1 fruit fly cellular context compared by ENCODE assay signal in the genomic region with DNA sequence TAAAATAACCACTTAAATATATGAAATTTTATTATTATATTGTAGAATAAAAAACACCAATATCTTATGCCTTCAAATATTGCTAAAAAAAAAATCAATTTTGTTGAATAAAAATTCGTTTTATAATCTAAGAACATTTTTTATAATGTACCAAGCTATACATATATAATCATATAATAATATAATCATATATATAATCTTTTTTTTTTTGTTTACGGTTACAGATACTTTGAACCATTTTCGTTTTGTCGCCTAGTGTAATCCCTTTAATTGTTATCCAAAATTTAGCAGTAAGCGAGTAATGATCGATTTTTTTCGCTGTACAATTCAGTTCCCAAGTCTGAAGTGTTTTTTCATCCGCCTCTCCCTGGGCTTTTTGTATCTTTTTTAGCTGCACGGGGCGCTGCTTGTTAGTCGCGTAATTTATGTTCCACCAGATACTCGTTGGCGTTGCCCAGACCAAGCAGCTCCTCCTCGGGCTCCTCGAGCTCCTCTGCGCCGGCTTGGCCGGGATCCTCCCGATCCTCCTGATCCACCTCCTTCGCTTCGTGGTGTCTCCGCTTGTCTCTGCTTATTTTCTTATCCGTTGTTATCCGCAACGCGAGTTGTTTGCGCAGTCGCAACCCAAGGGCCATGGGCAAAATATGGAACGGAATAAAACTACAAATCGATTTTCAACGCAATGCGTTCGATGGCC.
A peak's percentile ranks its signal among the peaks of the same experiment; 100 is the strongest.
TF ChIP-seq lines count a peak whose summit lies in the region.

No protein-coding gene starts in this region.

TF ChIP-seq in whole organism, prepupa, 60 proteins besides CTCF, POLR2A, EP300 and RAD21 (continued from another document):
- no peak for TF ChIP-seq fkh (GFP tag; optimal IDR thresholded peaks at IDR 0.05; lab: Kevin White, UChicago)
- TF ChIP-seq CG8119 (GFP tag; IDR thresholded peaks at IDR 0.05; lab: Robert Waterston, UW), result no peak
- TF ChIP-seq Ets21C (GFP tag; optimal IDR thresholded peaks at IDR 0.05; lab: Kevin White, UChicago), result no peak
- TF ChIP-seq CG6276 (GFP tag; optimal IDR thresholded peaks at IDR 0.05; lab: Kevin White, UChicago), result no peak
- TF ChIP-seq CG9139 (GFP tag; optimal IDR thresholded peaks at IDR 0.05; lab: Kevin White, UChicago), result no peak
- TF ChIP-seq OdsH (GFP tag; optimal IDR thresholded peaks at IDR 0.05; lab: Kevin White, UChicago), result no peak
- TF ChIP-seq fd85E (GFP tag; optimal IDR thresholded peaks at IDR 0.05; lab: Kevin White, UChicago), result no peak
- TF ChIP-seq CG10631 (GFP tag; optimal IDR thresholded peaks at IDR 0.05; lab: Kevin White, UChicago), result peak; percentile 46
- TF ChIP-seq CG1621 (tag; optimal IDR thresholded peaks at IDR 0.05; lab: Kevin White, UChicago), result peak; percentile 67
- TF ChIP-seq CG7368 (GFP tag; optimal IDR thresholded peaks at IDR 0.05; lab: Kevin White, UChicago), result no peak
- TF ChIP-seq Eip78C (GFP tag; lab: Kevin White, UChicago), result peak; percentile 37
- TF ChIP-seq dac (GFP tag; optimal IDR thresholded peaks at IDR 0.05; lab: Kevin White, UChicago), result no peak
- TF ChIP-seq svp (GFP tag; lab: Kevin White, UChicago), result peak; percentile 64
- TF ChIP-seq cyc (GFP tag; optimal IDR thresholded peaks at IDR 0.05; lab: Kevin White, UChicago), result no peak
- no peak for TF ChIP-seq CG16779 (tag; optimal IDR thresholded peaks at IDR 0.05; lab: Kevin White, UChicago)
- TF ChIP-seq Smox (GFP tag; optimal IDR thresholded peaks at IDR 0.05; lab: Kevin White, UChicago), result no peak
- peak; percentile 9 for TF ChIP-seq CG6808 (GFP tag; optimal IDR thresholded peaks at IDR 0.05; lab: Kevin White, UChicago)
- TF ChIP-seq salr (GFP tag; optimal IDR thresholded peaks at IDR 0.05; lab: Kevin White, UChicago), result peak in 1 of 2 experiments; percentile 16
- TF ChIP-seq CG32006 (GFP tag; optimal IDR thresholded peaks at IDR 0.05; lab: Kevin White, UChicago), result no peak
- no peak for TF ChIP-seq CG10669 (GFP tag; optimal IDR thresholded peaks at IDR 0.05; lab: Kevin White, UChicago)
- peak; percentile 55 for TF ChIP-seq CG3032 (tag; optimal IDR thresholded peaks at IDR 0.05; lab: Kevin White, UChicago)
- no peak for TF ChIP-seq CG11294 (GFP tag; IDR thresholded peaks at IDR 0.05; lab: Robert Waterston, UW)
- TF ChIP-seq Met (GFP tag; optimal IDR thresholded peaks at IDR 0.05; lab: Kevin White, UChicago), result no peak
- peak; percentile 53 for TF ChIP-seq esn (GFP tag; optimal IDR thresholded peaks at IDR 0.05; lab: Kevin White, UChicago)
- TF ChIP-seq CG31627 (GFP tag; optimal IDR thresholded peaks at IDR 0.05; lab: Kevin White, UChicago), result no peak
- TF ChIP-seq Sox102F (GFP tag; optimal IDR thresholded peaks at IDR 0.05; lab: Kevin White, UChicago), result no peak
- TF ChIP-seq CG6163 (GFP tag; IDR thresholded peaks at IDR 0.05; lab: Robert Waterston, UW), result peak; percentile 54; the same call in 2 of the 3 replicates
- TF ChIP-seq CG4318 (GFP tag; optimal IDR thresholded peaks at IDR 0.05; lab: Kevin White, UChicago), result no peak
- TF ChIP-seq dsx (GFP tag; optimal IDR thresholded peaks at IDR 0.05; lab: Kevin White, UChicago; ENCODE audit: poor library complexity, severe bottlenecking), result no peak
- TF ChIP-seq vri (GFP tag; optimal IDR thresholded peaks at IDR 0.05; lab: Kevin White, UChicago), result peak; percentile 1
- TF ChIP-seq Gug (GFP tag; IDR thresholded peaks at IDR 0.05; lab: Robert Waterston, UW), result no peak
- TF ChIP-seq Eip75B (GFP tag; optimal IDR thresholded peaks at IDR 0.05; lab: Kevin White, UChicago), result no peak
- TF ChIP-seq pdm3 (GFP tag; optimal IDR thresholded peaks at IDR 0.05; lab: Kevin White, UChicago), result no peak
- TF ChIP-seq Lpt (GFP tag; optimal IDR thresholded peaks at IDR 0.05; lab: Kevin White, UChicago), result no peak
TF ChIP-seq in whole organism, prepupa: peak in this region for 19.
